Fruit fly (Drosophila melanogaster): Measurements from ENCODE around the gene Dus2.

Gene Dus2

dm6 chrX:14237873-14238394 is at the start of gene Dus2, which contains the start of gene Fbxl4 (continued):
- TF ChIP-seq CG12236 (GFP tag; optimal IDR thresholded peaks at IDR 0.05): peak; percentile 70
- peak; percentile 73 for TF ChIP-seq Doc2 (GFP tag; IDR thresholded peaks at IDR 0.05)
- no peak for TF ChIP-seq grn (GFP tag; optimal IDR thresholded peaks at IDR 0.05)
- TF ChIP-seq eyg (GFP tag; optimal IDR thresholded peaks at IDR 0.05): peak; percentile 74
- peak; percentile 70 for TF ChIP-seq CG3163 (GFP tag; optimal IDR thresholded peaks at IDR 0.05)
- peak; percentile 90 for TF ChIP-seq Six4 (GFP tag; optimal IDR thresholded peaks at IDR 0.05)
- peak; percentile 94 for TF ChIP-seq Ptx1 (GFP tag; IDR thresholded peaks at IDR 0.05)
- peak; percentile 99 for TF ChIP-seq Ets65A (GFP tag)
- no peak for TF ChIP-seq z (GFP tag; IDR thresholded peaks at IDR 0.05)
- TF ChIP-seq CG11723 (GFP tag; optimal IDR thresholded peaks at IDR 0.05): peak; percentile 89
- TF ChIP-seq CG12659 (GFP tag; optimal IDR thresholded peaks at IDR 0.05): peak; percentile 94
- peak; percentile 76 for TF ChIP-seq CG12299 (tag; optimal IDR thresholded peaks at IDR 0.05)
- TF ChIP-seq CG4282 (GFP tag; optimal IDR thresholded peaks at IDR 0.05): peak; percentile 67
- peak; percentile 93 for TF ChIP-seq HmgZ (tag; optimal IDR thresholded peaks at IDR 0.05)
- peak; percentile 38; the same call in 1 of the 2 replicates for TF ChIP-seq amos (GFP tag; IDR thresholded peaks at IDR 0.05; ENCODE audit: partially characterized antibody)
- TF ChIP-seq CG7271 (tag; optimal IDR thresholded peaks at IDR 0.05): no peak
- TF ChIP-seq cato (GFP tag; optimal IDR thresholded peaks at IDR 0.05; ENCODE audit: borderline replicate concordance): peak; percentile 88
- TF ChIP-seq CG1792 (GFP tag; optimal IDR thresholded peaks at IDR 0.05): peak; percentile 99
- TF ChIP-seq exex (tag; optimal IDR thresholded peaks at IDR 0.05): no peak
- TF ChIP-seq CG13424 (tag; optimal IDR thresholded peaks at IDR 0.05): peak; percentile 95
- TF ChIP-seq bab2 (GFP tag; optimal IDR thresholded peaks at IDR 0.05): peak; percentile 94
- peak; percentile 93 for TF ChIP-seq Dbx (GFP tag; IDR thresholded peaks at IDR 0.05)
- TF ChIP-seq chn (GFP tag; optimal IDR thresholded peaks at IDR 0.05): peak; percentile 92
- TF ChIP-seq CG17912 (GFP tag; optimal IDR thresholded peaks at IDR 0.05): peak; percentile 9
- TF ChIP-seq usp (GFP tag; optimal IDR thresholded peaks at IDR 0.05): no peak
- peak; percentile 67 for TF ChIP-seq CG10565 (GFP tag; optimal IDR thresholded peaks at IDR 0.05)
- 0 out of 2 replicates have a peak, but pooled peaks have one; percentile 15 for TF ChIP-seq Dip2 (GFP tag; IDR thresholded peaks at IDR 0.05)
- TF ChIP-seq tgo (GFP tag; IDR thresholded peaks at IDR 0.05): peak; percentile 92
- peak; percentile 91 for TF ChIP-seq jumu (GFP tag; optimal IDR thresholded peaks at IDR 0.05)
- peak; percentile 91 for TF ChIP-seq Sox102F (GFP tag; optimal IDR thresholded peaks at IDR 0.05)
- TF ChIP-seq Elba2 (GFP tag; optimal IDR thresholded peaks at IDR 0.05): peak; percentile 66
- TF ChIP-seq Hand (GFP tag; optimal IDR thresholded peaks at IDR 0.05): peak; percentile 66
- peak; percentile 14; the same call in 1 of the 2 replicates for TF ChIP-seq unc-4 (GFP tag; IDR thresholded peaks at IDR 0.05; ENCODE audit: partially characterized antibody)
- peak; percentile 81 for TF ChIP-seq al (GFP tag; IDR thresholded peaks at IDR 0.05)
- peak; percentile 91 for TF ChIP-seq H2.0 (GFP tag; IDR thresholded peaks at IDR 0.05)
- TF ChIP-seq ftz-f1 (GFP tag; optimal IDR thresholded peaks at IDR 0.05): peak; percentile 51
- TF ChIP-seq CG6272 (GFP tag; IDR thresholded peaks at IDR 0.05): peak; percentile 92
- TF ChIP-seq gsb (GFP tag; IDR thresholded peaks at IDR 0.05): peak; percentile 80
- TF ChIP-seq CG8290 (GFP tag; optimal IDR thresholded peaks at IDR 0.05): peak; percentile 46
- TF ChIP-seq CG8290 (tag; optimal IDR thresholded peaks at IDR 0.05): peak; percentile 78 to 94
- TF ChIP-seq so (GFP tag; IDR thresholded peaks at IDR 0.05): peak; percentile 88
- TF ChIP-seq ci (GFP tag; IDR thresholded peaks at IDR 0.05): peak; percentile 94
- TF ChIP-seq Lpt (GFP tag; optimal IDR thresholded peaks at IDR 0.05): no peak
- peak; percentile 95 for TF ChIP-seq Xrp1 (GFP tag; IDR thresholded peaks at IDR 0.05)
- TF ChIP-seq Nf-YA (GFP tag; IDR thresholded peaks at IDR 0.05): peak; percentile 84
- TF ChIP-seq Doc3 (GFP tag; IDR thresholded peaks at IDR 0.05; ENCODE audit: partially characterized antibody): 0 out of 3 replicates have a peak, but pooled peaks have one; percentile 25
- TF ChIP-seq CG31224 (GFP tag; IDR thresholded peaks at IDR 0.05): peak; percentile 84
- TF ChIP-seq Hmr (GFP tag; optimal IDR thresholded peaks at IDR 0.05): peak; percentile 88
- TF ChIP-seq NK7.1 (GFP tag; optimal IDR thresholded peaks at IDR 0.05): peak; percentile 83
- TF ChIP-seq CG1647 (GFP tag; optimal IDR thresholded peaks at IDR 0.05): peak; percentile 90
- peak; percentile 84 for TF ChIP-seq Hmx (GFP tag; optimal IDR thresholded peaks at IDR 0.05)
- peak; percentile 91 for TF ChIP-seq CG10366 (GFP tag; IDR thresholded peaks at IDR 0.05)

All from whole organism, embryonic.